Fruit fly (Drosophila melanogaster) whole organism, embryonic: ENCODE data around the gene CG31871.

ENCODE experiments used
- Abd-B ChIP-seq: fragments of 200-800 bp; sonication (Bioruptor generic); optimal IDR thresholded peaks from 2 replicates; lab custom pipeline; 2018; ENCODE audit warnings: missing biosample characterization, mild to moderate bottlenecking, missing genetic modification characterization, moderate library complexity
- Antp ChIP-seq: fragments of 200-800 bp; sonication (Bioruptor generic); optimal IDR thresholded peaks from 3 replicates; lab custom pipeline; 2016; ENCODE audit warnings: missing biosample characterization, missing genetic modification characterization
- Atf3 ChIP-seq: fragments of 200-800 bp; sonication (Bioruptor generic); optimal IDR thresholded peaks from 3 replicates; lab custom pipeline; 2016; ENCODE audit warnings: missing biosample characterization, missing genetic modification characterization
- Atf6 ChIP-seq: fragments of 200-800 bp; sonication (Bioruptor generic); IDR thresholded peaks from 2 replicates; pipeline ENCODE4 v1.3.6; 2022; ENCODE audit warnings: missing biosample characterization, missing genetic modification characterization
- B-H1 ChIP-seq: fragments of 200-800 bp; sonication (Bioruptor generic); IDR thresholded peaks from 3 replicates; pipeline ENCODE4 v1.3.6; 2022; ENCODE audit warnings: missing biosample characterization, missing genetic modification characterization
- Bdp1 ChIP-seq: fragments of 200-800 bp; sonication (Bioruptor generic); optimal IDR thresholded peaks from 3 replicates; lab custom pipeline; 2016; ENCODE audit warnings: missing biosample characterization, missing genetic modification characterization
- C15 ChIP-seq: fragments of 200-800 bp; sonication (Bioruptor generic); IDR thresholded peaks from 3 replicates; pipeline ENCODE4 v1.3.6; 2022; ENCODE audit warnings: missing biosample characterization, missing genetic modification characterization
- CG10267 ChIP-seq: fragments of 200-800 bp; sonication (Bioruptor generic); optimal IDR thresholded peaks from 2 replicates; lab custom pipeline; 2018; ENCODE audit warnings: missing biosample characterization, mild to moderate bottlenecking, missing genetic modification characterization, moderate library complexity
- CG12769 ChIP-seq: fragments of 200-800 bp; sonication (Bioruptor generic); optimal IDR thresholded peaks from 2 replicates; lab custom pipeline; 2019; ENCODE audit warnings: missing biosample characterization, mild to moderate bottlenecking, missing genetic modification characterization, moderate library complexity
- CG13424 ChIP-seq: fragments of 200-800 bp; sonication (Bioruptor generic); optimal IDR thresholded peaks from 2 replicates; lab custom pipeline; 2019; ENCODE audit warnings: missing biosample characterization, mild to moderate bottlenecking, missing genetic modification characterization, moderate library complexity
- CG15601 ChIP-seq: fragments of 200-800 bp; sonication (Bioruptor generic); optimal IDR thresholded peaks from 3 replicates; lab custom pipeline; 2019; ENCODE audit warnings: missing biosample characterization, mild to moderate bottlenecking, missing genetic modification characterization, moderate library complexity
- CG16815 ChIP-seq: fragments of 200-800 bp; sonication (Bioruptor generic); optimal IDR thresholded peaks from 3 replicates; lab custom pipeline; 2017; ENCODE audit warnings: missing biosample characterization, mild to moderate bottlenecking, missing genetic modification characterization
- CG17612 ChIP-seq: fragments of 200-800 bp; sonication (Bioruptor generic); IDR thresholded peaks from 2 replicates; pipeline ENCODE4 v1.3.6; 2022; ENCODE audit warnings: missing biosample characterization, missing genetic modification characterization
- CG2678 ChIP-seq: fragments of 200-800 bp; sonication (Bioruptor generic); optimal IDR thresholded peaks from 3 replicates; lab custom pipeline; 2019; ENCODE audit warnings: missing biosample characterization, mild to moderate bottlenecking, missing genetic modification characterization, moderate library complexity
- CG31441 ChIP-seq: fragments of 200-800 bp; sonication (Bioruptor generic); IDR thresholded peaks from 2 replicates; pipeline ENCODE4 v1.3.6; 2022; ENCODE audit warnings: missing biosample characterization, missing genetic modification characterization
- CG3163 ChIP-seq: fragments of 200-800 bp; sonication (Bioruptor generic); optimal IDR thresholded peaks from 3 replicates; lab custom pipeline; 2016; ENCODE audit warnings: missing biosample characterization, missing genetic modification characterization
- CG32767 ChIP-seq: fragments of 200-800 bp; sonication (Bioruptor generic); IDR thresholded peaks from 2 replicates; pipeline ENCODE4 v1.3.6; 2022; ENCODE audit warnings: missing biosample characterization, missing genetic modification characterization
- CG34376 ChIP-seq: fragments of 200-800 bp; sonication (Bioruptor generic); optimal IDR thresholded peaks from 2 replicates; lab custom pipeline; 2018; ENCODE audit warnings: missing biosample characterization, mild to moderate bottlenecking, missing genetic modification characterization
- CG3838 ChIP-seq: fragments of 200-800 bp; sonication (Bioruptor generic); optimal IDR thresholded peaks from 3 replicates; lab custom pipeline; 2016; ENCODE audit warnings: missing biosample characterization, missing genetic modification characterization
- CG4854 ChIP-seq: fragments of 200-800 bp; sonication (Bioruptor generic); optimal IDR thresholded peaks from 2 replicates; lab custom pipeline; 2016; ENCODE audit warnings: missing biosample characterization, missing genetic modification characterization, inconsistent platforms
- CG5245 ChIP-seq: fragments of 200-800 bp; sonication (Bioruptor generic); optimal IDR thresholded peaks from 3 replicates; lab custom pipeline; 2016; ENCODE audit warnings: missing biosample characterization, missing genetic modification characterization
- CG6272 ChIP-seq: fragments of 200-800 bp; sonication (Bioruptor generic); IDR thresholded peaks from 2 replicates; pipeline ENCODE4 v1.3.6; 2022; ENCODE audit warnings: missing biosample characterization, missing genetic modification characterization
- CG7786 ChIP-seq: fragments of 200-800 bp; sonication (Bioruptor generic); optimal IDR thresholded peaks from 2 replicates; lab custom pipeline; 2016; ENCODE audit warnings: missing biosample characterization, missing genetic modification characterization
- CG7839 ChIP-seq: fragments of 200-800 bp; sonication (Bioruptor generic); optimal IDR thresholded peaks from 3 replicates; lab custom pipeline; 2018; ENCODE audit warnings: missing biosample characterization, mild to moderate bottlenecking, missing genetic modification characterization, moderate library complexity
- CG7987 ChIP-seq: fragments of 200-800 bp; sonication (Bioruptor generic); optimal IDR thresholded peaks from 2 replicates; lab custom pipeline; 2018; ENCODE audit warnings: missing biosample characterization, mild to moderate bottlenecking, missing genetic modification characterization, moderate library complexity
- Dref ChIP-seq: fragments of 200-800 bp; sonication (Bioruptor generic); IDR thresholded peaks from 2 replicates; pipeline ENCODE4 v1.3.6; 2022; ENCODE audit warnings: missing biosample characterization, missing genetic modification characterization
- Elba2 ChIP-seq: fragments of 200-800 bp; sonication (Bioruptor generic); optimal IDR thresholded peaks from 3 replicates; lab custom pipeline; 2016; ENCODE audit warnings: missing biosample characterization, missing genetic modification characterization
- H15 ChIP-seq: fragments of 200-800 bp; sonication (Bioruptor generic); IDR thresholded peaks from 3 replicates; pipeline ENCODE4 v1.3.6; 2022; ENCODE audit warnings: missing biosample characterization, missing genetic modification characterization
- Kr ChIP-seq: fragments of 200-800 bp; sonication (Bioruptor generic); optimal IDR thresholded peaks from 2 replicates; lab custom pipeline; 2017; ENCODE audit warnings: missing biosample characterization, mild to moderate bottlenecking, missing genetic modification characterization
- Nf-YB ChIP-seq: fragments of 200-800 bp; sonication (Bioruptor generic); optimal IDR thresholded peaks from 3 replicates; lab custom pipeline; 2019; ENCODE audit warnings: missing biosample characterization, mild to moderate bottlenecking, missing genetic modification characterization, moderate library complexity
- Nf-YC ChIP-seq: fragments of 200-800 bp; optimal IDR thresholded peaks from 3 replicates; lab custom pipeline; 2019; ENCODE audit warnings: missing biosample characterization, mild to moderate bottlenecking, missing genetic modification characterization, moderate library complexity
- Sry-β ChIP-seq: fragments of 200-800 bp; sonication (Bioruptor generic); optimal IDR thresholded peaks from 2 replicates; lab custom pipeline; 2018; ENCODE audit warnings: missing biosample characterization, mild to moderate bottlenecking, missing genetic modification characterization, moderate library complexity
- YL-1 ChIP-seq: fragments of 200-800 bp; sonication (Bioruptor generic); optimal IDR thresholded peaks from 3 replicates; lab custom pipeline; 2017; ENCODE audit warnings: missing biosample characterization, mild to moderate bottlenecking, missing genetic modification characterization
- br ChIP-seq: fragments of >200 bp; optimal IDR thresholded peaks from 2 replicates; lab custom pipeline; 2017
- btn ChIP-seq: fragments of 200-800 bp; sonication (Bioruptor generic); optimal IDR thresholded peaks from 2 replicates; lab custom pipeline; 2016; ENCODE audit warnings: missing biosample characterization, missing genetic modification characterization
- cwo ChIP-seq: fragments of 200-800 bp; sonication (Bioruptor generic); optimal IDR thresholded peaks from 3 replicates; lab custom pipeline; 2017; ENCODE audit warnings: missing biosample characterization, missing genetic modification characterization, mild to moderate bottlenecking, moderate library complexity, missing genetic modification reagents
- fd64A ChIP-seq: fragments of 200-800 bp; sonication (Bioruptor generic); optimal IDR thresholded peaks from 3 replicates; lab custom pipeline; 2018; ENCODE audit warnings: missing biosample characterization, mild to moderate bottlenecking, missing genetic modification characterization
- fu2 ChIP-seq: fragments of 200-800 bp; sonication (Bioruptor generic); optimal IDR thresholded peaks from 2 replicates; lab custom pipeline; 2016; ENCODE audit warnings: missing biosample characterization, missing genetic modification characterization
- gem ChIP-seq: fragments of 200-800 bp; sonication (Bioruptor generic); optimal IDR thresholded peaks from 2 replicates; lab custom pipeline; 2019; ENCODE audit warnings: missing biosample characterization, mild to moderate bottlenecking, missing genetic modification characterization, moderate library complexity
- jigr1 ChIP-seq: fragments of 200-800 bp; sonication (Bioruptor generic); IDR thresholded peaks from 3 replicates; pipeline ENCODE4 v1.3.6; 2022; ENCODE audit warnings: missing biosample characterization, missing genetic modification characterization
- nmo ChIP-seq: fragments of 200-800 bp; sonication (Bioruptor generic); optimal IDR thresholded peaks from 2 replicates; lab custom pipeline; 2018; ENCODE audit warnings: missing biosample characterization, mild to moderate bottlenecking, missing genetic modification characterization, moderate library complexity
- pb ChIP-seq: fragments of 200-800 bp; sonication (Bioruptor generic); optimal IDR thresholded peaks from 3 replicates; lab custom pipeline; 2016; ENCODE audit warnings: missing biosample characterization, missing genetic modification characterization
- pho ChIP-seq: fragments of 200-800 bp; sonication (Bioruptor generic); optimal IDR thresholded peaks from 2 replicates; lab custom pipeline; 2016; ENCODE audit warnings: missing biosample characterization, missing genetic modification characterization
- slp2 ChIP-seq: fragments of 200-800 bp; sonication (Bioruptor generic); optimal IDR thresholded peaks from 2 replicates; lab custom pipeline; 2016; ENCODE audit warnings: missing biosample characterization, missing genetic modification characterization
- stwl ChIP-seq: fragments of 200-800 bp; sonication (Bioruptor generic); optimal IDR thresholded peaks from 3 replicates; lab custom pipeline; 2018; ENCODE audit warnings: missing biosample characterization, mild to moderate bottlenecking, missing genetic modification characterization, moderate library complexity
- tgo ChIP-seq: fragments of 200-800 bp; sonication (Bioruptor generic); IDR thresholded peaks from 3 replicates; pipeline ENCODE4 v1.3.6; 2022; ENCODE audit warnings: missing biosample characterization, missing genetic modification characterization
- tll ChIP-seq, 2 experiments: fragments of 200-800 bp in 1 of 2; fragments of >200 bp in 1 of 2; sonication (Bioruptor generic) in 1 of 2; optimal IDR thresholded peaks; 2 replicates each; lab custom pipeline; 2017 to 2019; ENCODE audit warnings: missing biosample characterization in 2 of 2, missing genetic modification characterization in 2 of 2, mild to moderate bottlenecking in 1 of 2, moderate library complexity in 1 of 2
- tup ChIP-seq: fragments of 200-800 bp; sonication (Bioruptor generic); optimal IDR thresholded peaks from 2 replicates; lab custom pipeline; 2016; ENCODE audit warnings: missing biosample characterization, mild to moderate bottlenecking, missing genetic modification characterization, moderate library complexity
- wdn ChIP-seq: fragments of 200-800 bp; sonication (Bioruptor generic); IDR thresholded peaks from 2 replicates; pipeline ENCODE4 v1.3.6; 2022; ENCODE audit warnings: missing biosample characterization, missing genetic modification characterization
- z ChIP-seq: fragments of 200-800 bp; sonication (Bioruptor generic); IDR thresholded peaks from 3 replicates; pipeline ENCODE4 v1.3.6; 2022; ENCODE audit warnings: missing biosample characterization, missing genetic modification characterization

Gene CG31871

dm6 chr2L:10614660-10615479, 47.0 kb upstream of the CG31871 start (continued):
- TF ChIP-seq Atf6 (GFP tag; lab: Robert Waterston, UW): no peak
- TF ChIP-seq Bdp1 (GFP tag; lab: Kevin White, UChicago): no peak
- TF ChIP-seq nmo (GFP tag; lab: Kevin White, UChicago): no peak
- peak; percentile 9 for TF ChIP-seq btn (GFP tag; lab: Kevin White, UChicago)
- TF ChIP-seq CG2678 (tag; lab: Kevin White, UChicago): peak; percentile 1
- TF ChIP-seq jigr1 (GFP tag; lab: Robert Waterston, UW): no peak
- TF ChIP-seq CG3163 (GFP tag; lab: Kevin White, UChicago): peak; percentile 8
- TF ChIP-seq tgo (GFP tag; lab: Robert Waterston, UW): 0 out of 3 replicates have a peak, but pooled peaks have one; percentile 23
- peak; percentile 32 for TF ChIP-seq fd64A (GFP tag; lab: Kevin White, UChicago)
- no peak for TF ChIP-seq fu2
- TF ChIP-seq B-H1 (GFP tag; lab: Robert Waterston, UW): no peak
- TF ChIP-seq CG12769 (tag; lab: Kevin White, UChicago): no peak
- TF ChIP-seq Nf-YC (tag; lab: Kevin White, UChicago): no peak
- peak; percentile 27 for TF ChIP-seq gem (tag; lab: Kevin White, UChicago)
- no peak for TF ChIP-seq CG5245 (GFP tag; lab: Kevin White, UChicago)
- no peak for TF ChIP-seq CG13424 (tag; lab: Kevin White, UChicago)
- no peak for TF ChIP-seq CG34376 (GFP tag; lab: Kevin White, UChicago)
- TF ChIP-seq pb: no peak
- no peak for TF ChIP-seq Sry-β (GFP tag; lab: Kevin White, UChicago)
- no peak for TF ChIP-seq wdn
- TF ChIP-seq CG15601: no peak
- peak; percentile 37 for TF ChIP-seq stwl (tag; lab: Kevin White, UChicago)
- peak; percentile 54; the same call in 1 of the 3 replicates for TF ChIP-seq H15 (GFP tag; lab: Robert Waterston, UW)
- peak; percentile 28 for TF ChIP-seq Antp (GFP tag; lab: Kevin White, UChicago)
- TF ChIP-seq Dref: no peak
- no peak for TF ChIP-seq Atf3 (GFP tag; lab: Kevin White, UChicago)
- peak; percentile 28 for TF ChIP-seq CG7839 (tag; lab: Kevin White, UChicago)
- no peak for TF ChIP-seq Nf-YB (GFP tag; lab: Kevin White, UChicago)
- no peak for TF ChIP-seq tll (GFP tag; optimal IDR thresholded peaks at IDR 0.05; lab: Kevin White, UChicago)
- TF ChIP-seq CG16815 (GFP tag; lab: Kevin White, UChicago): no peak
- no peak for TF ChIP-seq Elba2 (GFP tag; lab: Kevin White, UChicago)
- TF ChIP-seq cwo (GFP tag; lab: Kevin White, UChicago): no peak
- no peak for TF ChIP-seq Kr (GFP tag; lab: Kevin White, UChicago)
- no peak for TF ChIP-seq CG32767 (GFP tag; lab: Robert Waterston, UW)
- no peak for TF ChIP-seq CG31441 (GFP tag; lab: Robert Waterston, UW)
- TF ChIP-seq br: no peak
- no peak for TF ChIP-seq CG4854 (GFP tag; lab: Kevin White, UChicago)
- no peak for TF ChIP-seq CG3838 (GFP tag; lab: Kevin White, UChicago)
- TF ChIP-seq YL-1 (GFP tag; lab: Kevin White, UChicago): no peak
- peak; percentile 66; the same call in 2 of the 3 replicates for TF ChIP-seq z (GFP tag; lab: Robert Waterston, UW)
- no peak for TF ChIP-seq Abd-B (GFP tag; lab: Kevin White, UChicago)
- TF ChIP-seq CG7786 (GFP tag; lab: Kevin White, UChicago): no peak
- no peak for TF ChIP-seq CG17612
- no peak for TF ChIP-seq CG10267
- TF ChIP-seq CG6272: no peak
- no peak for TF ChIP-seq slp2 (GFP tag; lab: Kevin White, UChicago)
- no peak for TF ChIP-seq pho (GFP tag; lab: Kevin White, UChicago)
- TF ChIP-seq tup (GFP tag; lab: Kevin White, UChicago): no peak
- TF ChIP-seq CG7987 (GFP tag; lab: Kevin White, UChicago): no peak
- TF ChIP-seq C15 (GFP tag; lab: Robert Waterston, UW): no peak
